Worm (Caenorhabditis elegans): ENCODE measurements around the gene F08G2.8.

- no peak for TF ChIP-seq him-1 (tag; optimal IDR thresholded peaks at IDR 0.05)
- no peak for TF ChIP-seq dao-5 (tag; optimal IDR thresholded peaks at IDR 0.05)
- TF ChIP-seq W03F9.2 (tag; optimal IDR thresholded peaks at IDR 0.05), result no peak
Observed at ce11 chrII:13830255-13830654, 21.8 kb upstream of the F08G2.8 start, which contains the start of gene F08G2.4.

All from whole organism, L4/young adult.